Worm (Caenorhabditis elegans): ENCODE measurements around the gene efn-2.

efn-2 gene

ce11 chrIV:10593570-10593969, 17.4 kb downstream of the efn-2 start, which contains the start of gene C43F9.7:
C43F9.7 (minus strand) TSS chrIV:10593670.
- TF ChIP-seq tra-1 (GFP tag; IDR thresholded peaks at IDR 0.05) (no peak), zip-2 (tag; optimal IDR thresholded peaks at IDR 0.05) (no peak), ceh-32 (tag; optimal IDR thresholded peaks at IDR 0.05; ENCODE audit: poor library complexity) (no peak), lin-29 (GFP tag; IDR thresholded peaks at IDR 0.05) (no peak), T26A8.4 (GFP tag; IDR thresholded peaks at IDR 0.05) (no peak), skn-1 (tag; optimal IDR thresholded peaks at IDR 0.05) (no peak), sdz-12 (GFP tag; optimal IDR thresholded peaks at IDR 0.05) (no peak), Y48G9A.11 (GFP tag; IDR thresholded peaks at IDR 0.05) (no peak), madf-9 (GFP tag; conservative IDR thresholded peaks at IDR 0.05) (no peak), nhr-77 (tag; optimal IDR thresholded peaks at IDR 0.05) (no peak), nhr-10 (tag; optimal IDR thresholded peaks at IDR 0.05) (no peak), nhr-48 (tag; optimal IDR thresholded peaks at IDR 0.05) (no peak), pha-4 (GFP tag; IDR thresholded peaks at IDR 0.05) (no peak), pha-4 (tag; optimal IDR thresholded peaks at IDR 0.05) (no peak)

- TF ChIP-seq gei-8 (GFP tag; optimal IDR thresholded peaks at IDR 0.05) (no peak), nhr-10 (tag; optimal IDR thresholded peaks at IDR 0.05) (no peak), dpl-1 (GFP tag; optimal IDR thresholded peaks at IDR 0.05) (no peak), set-16 (GFP tag; IDR thresholded peaks at IDR 0.05) (no peak), arid-1 (GFP tag; conservative IDR thresholded peaks at IDR 0.05) (no peak)
Observed at ce11 chrIV:10596505-10596904, 20.4 kb downstream of the efn-2 start, which contains the start of gene C43F9.11. C43F9.11 (plus strand) TSS chrIV:10596805.

ce11 chrIV:10599983-10600382, 23.8 kb downstream of the efn-2 start, which contains the start of gene R09H10.1:
R09H10.1 (plus strand) TSS chrIV:10600283.
- no peak for TF ChIP-seq set-16 (GFP tag; IDR thresholded peaks at IDR 0.05)
- TF ChIP-seq egl-43 (GFP tag; IDR thresholded peaks at IDR 0.05): no peak
- TF ChIP-seq daf-19 (GFP tag; conservative IDR thresholded peaks at IDR 0.05): no peak
- no peak for TF ChIP-seq lin-15B (tag; optimal IDR thresholded peaks at IDR 0.05)
- TF ChIP-seq mdl-1 (tag; optimal IDR thresholded peaks at IDR 0.05): no peak
- TF ChIP-seq T26A8.4 (GFP tag; IDR thresholded peaks at IDR 0.05): no peak
- no peak for TF ChIP-seq F44E2.7 (GFP tag; IDR thresholded peaks at IDR 0.05)
- no peak for TF ChIP-seq lir-3 (tag; optimal IDR thresholded peaks at IDR 0.05)
- no peak for TF ChIP-seq nhr-237 (tag; optimal IDR thresholded peaks at IDR 0.05)
- no peak for TF ChIP-seq ztf-7 (tag; optimal IDR thresholded peaks at IDR 0.05)
- no peak for TF ChIP-seq zfp-3 (GFP tag; conservative IDR thresholded peaks at IDR 0.05)
- TF ChIP-seq dmd-9 (GFP tag; IDR thresholded peaks at IDR 0.05): no peak
- no peak for TF ChIP-seq mep-1 (tag; optimal IDR thresholded peaks at IDR 0.05)
- no peak for TF ChIP-seq skn-1 (tag; optimal IDR thresholded peaks at IDR 0.05)

- no peak for TF ChIP-seq egl-27 (tag; optimal IDR thresholded peaks at IDR 0.05)
- TF ChIP-seq dve-1 (tag; optimal IDR thresholded peaks at IDR 0.05; ENCODE audit: insufficient read depth): no peak
- TF ChIP-seq daf-16 (GFP tag; optimal IDR thresholded peaks at IDR 0.05): no peak
- no peak for TF ChIP-seq daf-16 (tag; optimal IDR thresholded peaks at IDR 0.05)
- no peak for TF ChIP-seq nhr-41 (GFP tag; IDR thresholded peaks at IDR 0.05)
- TF ChIP-seq lin-29 (GFP tag; IDR thresholded peaks at IDR 0.05): no peak
- no peak for TF ChIP-seq pha-4 (GFP tag; IDR thresholded peaks at IDR 0.05)
- no peak for TF ChIP-seq pha-4 (tag; optimal IDR thresholded peaks at IDR 0.05)
- TF ChIP-seq fos-1 (tag; optimal IDR thresholded peaks at IDR 0.05): no peak
- no peak for TF ChIP-seq lin-13 (GFP tag; optimal IDR thresholded peaks at IDR 0.05)
- TF ChIP-seq ceh-62 (tag; optimal IDR thresholded peaks at IDR 0.05): no peak
- TF ChIP-seq ceh-20 (GFP tag; IDR thresholded peaks at IDR 0.05): no peak
- no peak for TF ChIP-seq php-3 (GFP tag; IDR thresholded peaks at IDR 0.05)
- no peak for TF ChIP-seq daf-12 (tag; optimal IDR thresholded peaks at IDR 0.05)
- no peak for TF ChIP-seq madf-9 (GFP tag; conservative IDR thresholded peaks at IDR 0.05)
- no peak for TF ChIP-seq ceh-82 (tag; optimal IDR thresholded peaks at IDR 0.05)
- no peak for TF ChIP-seq ceh-44 (GFP tag; IDR thresholded peaks at IDR 0.05)
- TF ChIP-seq fkh-10 (GFP tag; optimal IDR thresholded peaks at IDR 0.05): no peak
Observed at ce11 chrIV:10602644-10603043, 26.5 kb downstream of the efn-2 start, which contains the start of gene R09H10.2. R09H10.2 (plus strand) TSS chrIV:10602944.

All from whole organism, L4 larva.